Fruit fly (Drosophila melanogaster): Measurements from ENCODE around the gene Top1.

The Top1 gene

DNA sequence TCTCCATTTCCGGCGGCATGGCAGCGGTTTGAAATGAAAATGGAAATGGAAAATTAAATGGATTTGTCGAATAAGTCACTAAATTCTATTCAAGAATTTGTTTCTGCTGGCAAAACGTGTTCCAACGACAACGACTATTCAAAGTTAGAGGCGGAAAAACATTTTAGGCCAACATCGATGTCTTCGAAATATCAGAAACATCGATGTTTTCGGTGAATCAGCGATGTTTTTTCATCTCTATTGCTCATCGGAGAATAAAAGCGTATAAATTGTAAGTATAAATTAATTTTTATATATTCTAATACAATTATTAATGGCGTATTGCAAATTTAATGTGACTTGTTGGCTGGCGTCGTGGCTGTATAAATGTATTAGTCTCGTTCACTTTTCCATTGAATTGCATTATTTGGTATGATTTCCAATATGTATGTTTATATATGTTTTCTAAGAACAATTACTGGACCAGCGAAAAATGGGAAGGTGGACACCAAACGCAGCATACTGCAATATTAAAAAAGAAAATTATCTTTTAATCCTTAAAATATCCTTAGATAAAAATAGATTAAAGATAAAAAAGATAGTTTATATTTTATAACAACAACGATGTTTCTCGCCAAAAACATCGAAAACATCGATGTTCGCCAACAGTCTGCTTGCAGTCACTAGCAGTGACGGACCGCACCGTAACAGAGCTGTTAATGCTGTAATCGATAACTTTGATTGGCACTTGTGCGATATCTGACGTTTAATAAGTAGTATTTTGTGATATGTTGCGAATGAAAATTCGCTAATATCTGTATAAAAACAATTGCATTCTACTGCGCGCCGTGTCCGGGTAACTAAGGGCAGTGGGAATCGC lies 25.4 kb downstream of the Top1 start, which contains the start of the genes CG12608 and Prp5 (continued):
- no peak for TF ChIP-seq CG10565 (GFP tag; optimal IDR thresholded peaks at IDR 0.05)
- TF ChIP-seq Stat92E (GFP tag; optimal IDR thresholded peaks at IDR 0.05) = no peak
- no peak for TF ChIP-seq wor (GFP tag; IDR thresholded peaks at IDR 0.05)
- TF ChIP-seq CG2199 (GFP tag; IDR thresholded peaks at IDR 0.05) = no peak
- TF ChIP-seq CG32532 (GFP tag; IDR thresholded peaks at IDR 0.05) = no peak
- TF ChIP-seq eve (GFP tag; optimal IDR thresholded peaks at IDR 0.05) = no peak
- TF ChIP-seq CG12659 (GFP tag; optimal IDR thresholded peaks at IDR 0.05) = peak; percentile 26
- TF ChIP-seq sd (tag; optimal IDR thresholded peaks at IDR 0.05) = no peak
- TF ChIP-seq CG7745 (tag; optimal IDR thresholded peaks at IDR 0.05) = no peak
- TF ChIP-seq ranshi (GFP tag; IDR thresholded peaks at IDR 0.05) = no peak
- TF ChIP-seq CG7839 (tag; optimal IDR thresholded peaks at IDR 0.05) = no peak
- no peak for TF ChIP-seq CG8944 (GFP tag; optimal IDR thresholded peaks at IDR 0.05)
- TF ChIP-seq CG6175 (GFP tag; IDR thresholded peaks at IDR 0.05) = no peak
- no peak for TF ChIP-seq CG7786 (GFP tag; optimal IDR thresholded peaks at IDR 0.05)
- no peak for TF ChIP-seq CG18599 (GFP tag; optimal IDR thresholded peaks at IDR 0.05)
- peak; percentile 21 for TF ChIP-seq CoRest (tag; optimal IDR thresholded peaks at IDR 0.05)
- no peak for TF ChIP-seq tx (GFP tag; optimal IDR thresholded peaks at IDR 0.05)
- peak; percentile 31 for TF ChIP-seq pzg (GFP tag; optimal IDR thresholded peaks at IDR 0.05)
- TF ChIP-seq CG10209 (GFP tag; optimal IDR thresholded peaks at IDR 0.05) = no peak
- peak; percentile 6 for TF ChIP-seq B-H2 (GFP tag; optimal IDR thresholded peaks at IDR 0.05)
- TF ChIP-seq CG17359 (tag; optimal IDR thresholded peaks at IDR 0.05) = no peak
- peak; percentile 37; the same call in 1 of the 2 replicates for TF ChIP-seq tna (GFP tag; IDR thresholded peaks at IDR 0.05; ENCODE audit: partially characterized antibody)
- no peak for TF ChIP-seq PHDP (tag; optimal IDR thresholded peaks at IDR 0.05)
- TF ChIP-seq tgo (GFP tag; IDR thresholded peaks at IDR 0.05) = no peak
- TF ChIP-seq ab (GFP tag; optimal IDR thresholded peaks at IDR 0.05) = no peak
- TF ChIP-seq btn (GFP tag; optimal IDR thresholded peaks at IDR 0.05) = no peak
- no peak for TF ChIP-seq CG7556 (GFP tag; optimal IDR thresholded peaks at IDR 0.05)
- no peak for TF ChIP-seq MTF-1 (GFP tag; optimal IDR thresholded peaks at IDR 0.05; ENCODE audit: borderline replicate concordance)
- no peak for TF ChIP-seq CG11560 (tag; IDR thresholded peaks at IDR 0.05)
- no peak for TF ChIP-seq Asciz (GFP tag; optimal IDR thresholded peaks at IDR 0.05)
- no peak for TF ChIP-seq cas (GFP tag; IDR thresholded peaks at IDR 0.05)
- no peak for TF ChIP-seq CG11456 (GFP tag; IDR thresholded peaks at IDR 0.05)
- TF ChIP-seq eyg (GFP tag; optimal IDR thresholded peaks at IDR 0.05) = no peak
- TF ChIP-seq zfh1 (GFP tag; IDR thresholded peaks at IDR 0.05) = no peak
- TF ChIP-seq mld (GFP tag; IDR thresholded peaks at IDR 0.05; ENCODE audit: partially characterized antibody) = peak; percentile 66; the same call in 1 of the 3 replicates
- TF ChIP-seq CG1792 (GFP tag; optimal IDR thresholded peaks at IDR 0.05) = no peak
- no peak for TF ChIP-seq CG16779 (GFP tag; IDR thresholded peaks at IDR 0.05)
- TF ChIP-seq fd102C (GFP tag; optimal IDR thresholded peaks at IDR 0.05) = no peak
- TF ChIP-seq CG14860 (GFP tag; IDR thresholded peaks at IDR 0.05; ENCODE audit: partially characterized antibody) = peak; percentile 48; the same call in 2 of the 3 replicates
- TF ChIP-seq stwl (tag; optimal IDR thresholded peaks at IDR 0.05) = peak; percentile 10
- no peak for TF ChIP-seq CG17829 (tag; optimal IDR thresholded peaks at IDR 0.05)
- no peak for TF ChIP-seq Ssrp (tag; optimal IDR thresholded peaks at IDR 0.05)
- no peak for TF ChIP-seq CG4820 (GFP tag; optimal IDR thresholded peaks at IDR 0.05)
- TF ChIP-seq CG16813 (GFP tag; IDR thresholded peaks at IDR 0.05; ENCODE audit: partially characterized antibody) = peak; percentile 57
- peak; percentile 35; the same call in 2 of the 3 replicates for TF ChIP-seq zen2 (GFP tag; IDR thresholded peaks at IDR 0.05; ENCODE audit: partially characterized antibody)
- TF ChIP-seq Fer2 (tag; optimal IDR thresholded peaks at IDR 0.05) = no peak
- no peak for TF ChIP-seq dati (GFP tag; IDR thresholded peaks at IDR 0.05)
- TF ChIP-seq Dref (GFP tag; IDR thresholded peaks at IDR 0.05) = peak; percentile 78
